Worm (Caenorhabditis elegans) whole organism, L4 larva: ENCODE results near the gene F53B3.5.

Source experiments
- F44E2.7 ChIP-seq: fragments of 200-800 bp; sonication (Bioruptor generic); IDR thresholded peaks from 2 replicates; pipeline ENCODE4 v2.1.2; 2022; ENCODE audit warnings: missing genetic modification characterization, missing compliant biosample characterization
- T20F7.1 ChIP-seq: fragments of 200-800 bp; sonication (Bioruptor generic); optimal IDR thresholded peaks from 2 replicates; lab custom pipeline; 2018; ENCODE audit warnings: mild to moderate bottlenecking, missing genetic modification characterization, missing compliant biosample characterization
- Y48G9A.11 ChIP-seq: fragments of 200-800 bp; sonication (Bioruptor generic); IDR thresholded peaks from 2 replicates; pipeline ENCODE4 v1.3.6; 2022; ENCODE audit warnings: missing genetic modification reagents, missing genetic modification characterization, missing compliant biosample characterization
- ZK337.2 ChIP-seq: fragments of 200-800 bp; sonication (Bioruptor generic); IDR thresholded peaks from 2 replicates; pipeline ENCODE4 v1.3.6; 2022; ENCODE audit warnings: missing genetic modification reagents, missing genetic modification characterization, missing compliant biosample characterization
- ZK546.5 ChIP-seq, 2 experiments: sonication (generic microtip); optimal IDR thresholded peaks; 2 replicates each; lab custom pipeline; 2017; ENCODE audit warnings: missing biosample characterization in 2 of 2, missing genetic modification characterization in 2 of 2
- aha-1 ChIP-seq: fragments of 150-350 bp; peaks from one replicate; lab custom pipeline; 2014; ENCODE audit warnings: missing biosample characterization, missing genetic modification characterization
- attf-4 ChIP-seq: sonication (generic microtip); optimal IDR thresholded peaks from 3 replicates; lab custom pipeline; 2017; ENCODE audit warnings: missing biosample characterization, missing genetic modification characterization
- ceh-28 ChIP-seq: fragments of 150-350 bp; optimal IDR thresholded peaks from 2 replicates; lab custom pipeline; 2014; ENCODE audit warnings: missing biosample characterization, missing genetic modification reagents, missing genetic modification characterization
- ceh-32 ChIP-seq: sonication (generic microtip); optimal IDR thresholded peaks from 2 replicates; lab custom pipeline; 2016; ENCODE audit warnings: mild to moderate bottlenecking, missing genetic modification characterization, missing compliant biosample characterization; ENCODE audit not compliant: poor library complexity
- ceh-44 ChIP-seq: fragments of 200-800 bp; sonication (Bioruptor generic); IDR thresholded peaks from 2 replicates; pipeline ENCODE4 v1.3.6; 2022; ENCODE audit warnings: missing genetic modification reagents, missing genetic modification characterization, missing compliant biosample characterization
- daf-16 ChIP-seq, 3 experiments: sonication (generic microtip); optimal IDR thresholded peaks; 2 replicates each; lab custom pipeline; 2016 to 2017; ENCODE audit warnings: missing genetic modification characterization in 3 of 3, missing genetic modification reagents in 3 of 3, mild to moderate bottlenecking in 2 of 3, missing compliant biosample characterization in 2 of 3, missing biosample characterization in 1 of 3, moderate library complexity in 1 of 3
- daf-19 ChIP-seq: fragments of 200-800 bp; sonication (Bioruptor generic); conservative IDR thresholded peaks from 2 replicates; pipeline ENCODE4 v1.3.6; 2022; ENCODE audit warnings: missing genetic modification characterization, missing compliant biosample characterization
- duxl-1 ChIP-seq: sonication (generic microtip); optimal IDR thresholded peaks from 2 replicates; lab custom pipeline; 2016; ENCODE audit warnings: mild to moderate bottlenecking, missing genetic modification characterization, moderate library complexity, missing compliant biosample characterization; ENCODE audit not compliant: poor library complexity
- egl-43 ChIP-seq: fragments of 200-800 bp; sonication (Bioruptor generic); IDR thresholded peaks from 2 replicates; pipeline ENCODE4 v1.3.6; 2022; ENCODE audit warnings: missing genetic modification reagents, missing genetic modification characterization, missing compliant biosample characterization
- fkh-10 ChIP-seq: fragments of 150-350 bp; optimal IDR thresholded peaks from 2 replicates; lab custom pipeline; 2014; ENCODE audit warnings: missing biosample characterization, missing genetic modification reagents, missing genetic modification characterization
- hlh-11 ChIP-seq: fragments of 200-800 bp; sonication (Bioruptor generic); optimal IDR thresholded peaks from 2 replicates; lab custom pipeline; 2018; ENCODE audit warnings: mild to moderate bottlenecking, missing genetic modification characterization, missing compliant biosample characterization
- jun-1 ChIP-seq: fragments of 150-350 bp; optimal IDR thresholded peaks from 2 replicates; lab custom pipeline; 2014; ENCODE audit warnings: missing biosample characterization, missing genetic modification reagents, missing genetic modification characterization
- lim-7 ChIP-seq: fragments of 200-800 bp; sonication (Bioruptor generic); IDR thresholded peaks from 2 replicates; pipeline ENCODE4 v1.3.6; 2022; ENCODE audit warnings: missing genetic modification characterization, missing compliant biosample characterization
- lin-29 ChIP-seq: fragments of 200-800 bp; sonication (Bioruptor generic); IDR thresholded peaks from 2 replicates; pipeline ENCODE4 v1.3.6; 2022; ENCODE audit warnings: missing genetic modification reagents, missing genetic modification characterization, missing compliant biosample characterization
- lir-3 ChIP-seq: sonication (generic microtip); optimal IDR thresholded peaks from 2 replicates; lab custom pipeline; 2016; ENCODE audit warnings: mild to moderate bottlenecking, missing genetic modification characterization, missing compliant biosample characterization
- madf-5 ChIP-seq, 2 experiments: fragments of 200-800 bp; sonication (Bioruptor generic); IDR thresholded peaks; 2 replicates each; pipeline ENCODE4 v1.3.6; 2022; ENCODE audit warnings: missing compliant biosample characterization in 2 of 2, missing genetic modification characterization in 2 of 2
- mdl-1 ChIP-seq, 2 experiments: fragments of 150-350 bp in 1 of 2; sonication (generic microtip) in 1 of 2; optimal IDR thresholded peaks; 2 replicates each; lab custom pipeline; 2014 to 2017; ENCODE audit warnings: missing biosample characterization in 2 of 2, missing genetic modification characterization in 2 of 2
- mep-1 ChIP-seq: fragments of 150-350 bp; sonication (generic microtip); optimal IDR thresholded peaks from 3 replicates; lab custom pipeline; 2014; ENCODE audit warnings: missing biosample characterization, missing genetic modification characterization
- mxl-2 ChIP-seq: fragments of 200-800 bp; sonication (Bioruptor generic); conservative IDR thresholded peaks from 2 replicates; pipeline ENCODE4 v1.3.6; 2022; ENCODE audit warnings: missing genetic modification reagents, missing genetic modification characterization, missing compliant biosample characterization
- mxl-3 ChIP-seq: fragments of 200-800 bp; sonication (Bioruptor generic); optimal IDR thresholded peaks from 2 replicates; lab custom pipeline; 2018; ENCODE audit warnings: mild to moderate bottlenecking, missing genetic modification characterization, missing compliant biosample characterization
- nhr-102 ChIP-seq: sonication (generic microtip); optimal IDR thresholded peaks from 2 replicates; lab custom pipeline; 2016; ENCODE audit warnings: mild to moderate bottlenecking, missing genetic modification characterization, moderate library complexity, missing compliant biosample characterization
- nhr-28 ChIP-seq: fragments of 150-350 bp; optimal IDR thresholded peaks from 2 replicates; lab custom pipeline; 2014; ENCODE audit warnings: missing biosample characterization, missing genetic modification characterization
- nhr-41 ChIP-seq: fragments of 200-800 bp; sonication (Bioruptor generic); IDR thresholded peaks from 2 replicates; pipeline ENCODE4 v1.3.6; 2022; ENCODE audit warnings: missing genetic modification reagents, missing genetic modification characterization, missing compliant biosample characterization
- php-3 ChIP-seq: fragments of 200-800 bp; sonication (Bioruptor generic); IDR thresholded peaks from 2 replicates; pipeline ENCODE4 v1.3.6; 2022; ENCODE audit warnings: missing genetic modification reagents, missing genetic modification characterization, missing compliant biosample characterization
- pqm-1 ChIP-seq: sonication (generic microtip); optimal IDR thresholded peaks from 2 replicates; lab custom pipeline; 2017; ENCODE audit warnings: missing biosample characterization, missing genetic modification characterization
- spr-1 ChIP-seq: sonication (generic microtip); optimal IDR thresholded peaks from 2 replicates; lab custom pipeline; 2016; ENCODE audit warnings: mild to moderate bottlenecking, missing genetic modification characterization, missing compliant biosample characterization
- zag-1 ChIP-seq: fragments of 150-350 bp; optimal IDR thresholded peaks from 2 replicates; lab custom pipeline; 2014; ENCODE audit warnings: missing biosample characterization, missing genetic modification characterization
- zip-11 ChIP-seq: fragments of 200-800 bp; sonication (Bioruptor generic); IDR thresholded peaks from 2 replicates; pipeline ENCODE4 v1.3.6; 2022; ENCODE audit warnings: missing genetic modification characterization, missing compliant biosample characterization
- ztf-7 ChIP-seq: fragments of 150-350 bp; optimal IDR thresholded peaks from 2 replicates; lab custom pipeline; 2014; ENCODE audit warnings: missing biosample characterization, missing genetic modification characterization

F53B3.5 gene

ce11 chrX:2903715-2904419 is 24.5 kb upstream of the F53B3.5 start:
- peak; percentile 33; the same call in 1 of the 2 replicates for TF ChIP-seq php-3 (GFP tag; lab: Robert Waterston, UW)
- TF ChIP-seq nhr-28 (tag; lab: Kevin White, UChicago): peak; percentile 59
- TF ChIP-seq madf-5 (GFP tag; IDR thresholded peaks at IDR 0.05; lab: Robert Waterston, UW): no peak
- peak; percentile 48 for TF ChIP-seq pqm-1
- no peak for TF ChIP-seq ceh-32
- peak; percentile 43 for TF ChIP-seq hlh-11 (tag; lab: Kevin White, UChicago)
- TF ChIP-seq ZK337.2 (GFP tag; lab: Robert Waterston, UW): no peak
- TF ChIP-seq mxl-3 (GFP tag; lab: Kevin White, UChicago): peak; percentile 48
- TF ChIP-seq zag-1 (tag; lab: Kevin White, UChicago): no peak
- TF ChIP-seq ZK546.5 (tag; optimal IDR thresholded peaks at IDR 0.05; lab: Kevin White, UChicago): no peak
- TF ChIP-seq daf-16 (GFP tag; optimal IDR thresholded peaks at IDR 0.05; lab: Kevin White, UChicago): no peak
- peak; percentile 81 for TF ChIP-seq daf-16 (tag; optimal IDR thresholded peaks at IDR 0.05; lab: Kevin White, UChicago)
- TF ChIP-seq spr-1 (tag; lab: Kevin White, UChicago): no peak

ce11 chrX:2902854-2903253 is 23.5 kb upstream of the F53B3.5 start:
- TF ChIP-seq lim-7 (GFP tag; lab: Robert Waterston, UW) (no peak), ztf-7 (tag; lab: Kevin White, UChicago) (no peak), zip-11 (GFP tag; lab: Robert Waterston, UW) (no peak), ceh-28 (no peak), lin-29 (GFP tag; lab: Robert Waterston, UW) (no peak), duxl-1 (tag; lab: Kevin White, UChicago) (no peak), attf-4 (no peak), mxl-2 (GFP tag; lab: Robert Waterston, UW) (no peak), mdl-1 (tag; optimal IDR thresholded peaks at IDR 0.05; lab: Kevin White, UChicago) (no peak), zag-1 (tag; lab: Kevin White, UChicago) (no peak), mep-1 (tag; lab: Kevin White, UChicago) (no peak), lir-3 (tag; lab: Kevin White, UChicago) (no peak), F44E2.7 (GFP tag; lab: Robert Waterston, UW) (no peak), T20F7.1 (GFP tag; lab: Kevin White, UChicago) (no peak), daf-19 (GFP tag; lab: Robert Waterston, UW) (no peak), nhr-41 (GFP tag; lab: Robert Waterston, UW) (no peak), egl-43 (GFP tag; lab: Robert Waterston, UW) (no peak)

- TF ChIP-seq aha-1 (peak; percentile 63), ceh-28 (no peak)
- TF ChIP-seq, all 104 proteins: peak for 1
Measured at ce11 chrX:2900897-2901496, 21.6 kb upstream of the F53B3.5 start.

- no peak for TF ChIP-seq ceh-44 (GFP tag; lab: Robert Waterston, UW)
- no peak for TF ChIP-seq fkh-10 (GFP tag; lab: Kevin White, UChicago)
- TF ChIP-seq jun-1 (tag; lab: Kevin White, UChicago): no peak
- TF ChIP-seq nhr-102 (tag; lab: Kevin White, UChicago): no peak
- TF ChIP-seq Y48G9A.11: no peak
- TF ChIP-seq, all 104 proteins: peak for 0
Measured at ce11 chrX:2898256-2898655, 18.9 kb upstream of the F53B3.5 start, which contains the start of gene F52B10.3. Gene F52B10.3 (minus strand): TSS chrX:2898356.
